Fruit fly (Drosophila melanogaster) whole organism, adult: Measurements from ENCODE around the gene Edg78E.

ENCODE experiments used
- CG11617 ChIP-seq: fragments of 200-800 bp; sonication (Bioruptor generic); optimal IDR thresholded peaks from 2 replicates; lab custom pipeline; 2017; ENCODE audit warnings: mild to moderate bottlenecking, missing biosample characterization, missing genetic modification reagents, missing genetic modification characterization
- CG1620 ChIP-seq: fragments of 200-800 bp; sonication (Bioruptor generic); optimal IDR thresholded peaks from 2 replicates; lab custom pipeline; 2016; ENCODE audit warnings: missing biosample characterization, missing genetic modification characterization
- CG33017 ChIP-seq: fragments of 200-800 bp; sonication (Bioruptor generic); optimal IDR thresholded peaks from 2 replicates; lab custom pipeline; 2018; ENCODE audit warnings: missing biosample characterization, mild to moderate bottlenecking, missing genetic modification characterization, moderate library complexity
- CG7045 ChIP-seq: fragments of 200-800 bp; sonication (Bioruptor generic); optimal IDR thresholded peaks from 2 replicates; lab custom pipeline; 2017; ENCODE audit warnings: missing biosample characterization, mild to moderate bottlenecking, missing genetic modification characterization
- Crg-1 ChIP-seq: fragments of 200-800 bp; sonication (Bioruptor generic); optimal IDR thresholded peaks from 2 replicates; lab custom pipeline; 2016; ENCODE audit warnings: missing biosample characterization, missing genetic modification characterization
- Mnt ChIP-seq: fragments of 200-800 bp; sonication (Bioruptor generic); optimal IDR thresholded peaks from 2 replicates; lab custom pipeline; 2016; ENCODE audit warnings: missing biosample characterization, mild to moderate bottlenecking, missing genetic modification characterization
- cnc ChIP-seq, 2 experiments: fragments of >200 bp; optimal IDR thresholded peaks; 2 replicates each; lab custom pipeline; 2017
- kay ChIP-seq: fragments of 200-800 bp; sonication (Bioruptor generic); peaks from one replicate; lab custom pipeline; 2016; ENCODE audit warnings: missing biosample characterization, missing genetic modification characterization, borderline replicate concordance
- ovo ChIP-seq: fragments of 200-800 bp; sonication (Bioruptor generic); optimal IDR thresholded peaks from 2 replicates; lab custom pipeline; 2016; ENCODE audit warnings: missing biosample characterization, missing genetic modification characterization
- pad ChIP-seq: fragments of 200-800 bp; sonication (Bioruptor generic); optimal IDR thresholded peaks from 3 replicates; lab custom pipeline; 2017; ENCODE audit warnings: missing biosample characterization, missing genetic modification characterization, mild to moderate bottlenecking, moderate library complexity, missing genetic modification reagents

- TF ChIP-seq CG1620 (GFP tag; lab: Kevin White, UChicago) (no peak), CG33017 (no peak), pad (GFP tag; lab: Kevin White, UChicago) (no peak), kay (GFP tag; lab: Kevin White, UChicago) (no peak), Mnt (GFP tag; lab: Kevin White, UChicago) (no peak), Crg-1 (no peak), cnc (optimal IDR thresholded peaks at IDR 0.05; lab: Kevin White, UChicago) (no peak), ovo (GFP tag; lab: Kevin White, UChicago) (no peak), CG7045 (no peak), CG11617 (GFP tag; lab: Kevin White, UChicago) (no peak)
Observed at dm6 chr3L:21292700-21293099, 4.9 kb downstream of the Edg78E start, which contains the start of gene Cpr78Ca.
